In the genomic region with DNA sequence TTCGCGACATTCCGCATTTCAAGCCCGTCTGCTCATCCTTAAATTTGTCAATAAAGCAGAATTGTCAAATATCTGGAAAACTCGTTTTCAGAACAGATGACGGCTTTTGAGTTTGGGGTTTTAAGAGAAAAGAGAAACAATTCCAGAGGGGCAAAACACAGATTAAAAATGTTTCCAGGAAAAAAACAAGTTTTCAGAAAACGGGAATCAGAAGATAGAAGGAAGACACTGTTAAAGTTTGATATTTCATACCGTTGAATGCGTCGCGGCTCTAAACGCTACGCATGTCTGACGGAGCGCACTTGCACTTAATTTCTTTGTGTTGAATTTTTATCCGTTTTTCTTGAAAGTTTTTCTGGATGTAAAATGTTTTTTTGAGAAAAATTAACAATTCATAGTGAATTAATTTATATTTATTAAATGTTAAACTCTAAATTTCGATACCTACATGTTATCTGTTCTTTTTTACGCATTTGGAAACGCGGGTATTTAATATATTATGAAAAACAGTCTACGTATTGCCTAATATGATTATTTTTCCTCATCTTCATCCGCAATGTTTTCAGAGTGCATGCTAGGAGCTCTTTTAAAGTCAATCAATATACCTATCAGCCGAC, we compare ENCODE assay signal across 7 worm cellular contexts.
TF ChIP-seq lines count a peak whose summit lies in the region.

Gene C08B6.18, minus strand, starts transcription at position 51 of the 617 bp plus-strand sequence.
Gene wdr-20, minus strand, starts transcription at position 82 of the 617 bp plus-strand sequence.
Gene C08B6.8, plus strand, starts transcription at position 567 of the 617 bp plus-strand sequence.

TF ChIP-seq in whole organism, L1 larva, 84 proteins besides CTCF, POLR2A, EP300 and RAD21 (continues in another document):
- TF ChIP-seq zag-1 (tag; optimal IDR thresholded peaks at IDR 0.05; lab: Kevin White, UChicago), result no peak
- no peak for TF ChIP-seq ceh-63 (GFP tag; optimal IDR thresholded peaks at IDR 0.05; lab: Kevin White, UChicago)
- peak; percentile 4 for TF ChIP-seq nhr-20 (tag; optimal IDR thresholded peaks at IDR 0.05; lab: Kevin White, UChicago)
- TF ChIP-seq unc-98 (GFP tag; IDR thresholded peaks at IDR 0.05; lab: Robert Waterston, UW), result no peak
- peak; percentile 65 for TF ChIP-seq lin-15B (tag; optimal IDR thresholded peaks at IDR 0.05; lab: Kevin White, UChicago)
- TF ChIP-seq nhr-71 (tag; optimal IDR thresholded peaks at IDR 0.05; lab: Kevin White, UChicago), result peak; percentile 3
- TF ChIP-seq snpc-4 (tag; optimal IDR thresholded peaks at IDR 0.05; lab: Kevin White, UChicago), result peak; percentile 61
- TF ChIP-seq lsy-2 (tag; optimal IDR thresholded peaks at IDR 0.05; lab: Kevin White, UChicago), result peak; percentile 21 to 65
- TF ChIP-seq unc-86 (tag; optimal IDR thresholded peaks at IDR 0.05; lab: Kevin White, UChicago), result no peak
- peak in 2 of 3 experiments; percentile 21 to 58 for TF ChIP-seq dpl-1 (GFP tag; optimal IDR thresholded peaks at IDR 0.05; lab: Kevin White, UChicago)

TF ChIP-seq in whole organism, L2 larva, 48 proteins besides CTCF, POLR2A, EP300 and RAD21:
- TF ChIP-seq lin-13 (GFP tag; optimal IDR thresholded peaks at IDR 0.05; lab: Kevin White, UChicago) (peak; percentile 47), ztf-11 (tag; optimal IDR thresholded peaks at IDR 0.05; lab: Kevin White, UChicago) (no peak), fos-1 (tag; optimal IDR thresholded peaks at IDR 0.05; lab: Kevin White, UChicago) (no peak), C34F6.9 (tag; optimal IDR thresholded peaks at IDR 0.05; lab: Kevin White, UChicago) (peak; percentile 55), lsy-2 (tag; optimal IDR thresholded peaks at IDR 0.05; lab: Kevin White, UChicago) (peak in 1 of 2 experiments; percentile 38), snpc-4 (tag; optimal IDR thresholded peaks at IDR 0.05; lab: Kevin White, UChicago) (peak; percentile 65), unc-55 (GFP tag; optimal IDR thresholded peaks at IDR 0.05; lab: Kevin White, UChicago) (peak; percentile 51), nhr-129 (tag; optimal IDR thresholded peaks at IDR 0.05; lab: Kevin White, UChicago) (peak; percentile 14)

TF ChIP-seq in whole organism, L3 larva, 47 proteins besides CTCF, POLR2A, EP300 and RAD21:
- TF ChIP-seq jun-1 (tag; optimal IDR thresholded peaks at IDR 0.05; lab: Kevin White, UChicago), result no peak
- TF ChIP-seq nfya-1 (tag; optimal IDR thresholded peaks at IDR 0.05; lab: Kevin White, UChicago; ENCODE audit: insufficient read depth), result peak; percentile 52
- peak; percentile 75 for TF ChIP-seq snpc-4 (tag; optimal IDR thresholded peaks at IDR 0.05; lab: Kevin White, UChicago)
- peak; percentile 84 for TF ChIP-seq lin-15B (tag; optimal IDR thresholded peaks at IDR 0.05; lab: Kevin White, UChicago)
- TF ChIP-seq nhr-237 (tag; optimal IDR thresholded peaks at IDR 0.05; lab: Kevin White, UChicago), result no peak
- no peak for TF ChIP-seq ama-1 (optimal IDR thresholded peaks at IDR 0.05; lab: Kevin White, UChicago)
- TF ChIP-seq nhr-25 (tag; optimal IDR thresholded peaks at IDR 0.05; lab: Kevin White, UChicago), result peak; percentile 17
- TF ChIP-seq nhr-43 (tag; optimal IDR thresholded peaks at IDR 0.05; lab: Kevin White, UChicago; ENCODE audit: poor library complexity, severe bottlenecking), result no peak
- peak; percentile 50 for TF ChIP-seq pha-4 (tag; optimal IDR thresholded peaks at IDR 0.05; lab: Kevin White, UChicago)

TF ChIP-seq in whole organism, L4 larva, 104 proteins besides CTCF, POLR2A, EP300 and RAD21:
- TF ChIP-seq lsy-2 (tag; optimal IDR thresholded peaks at IDR 0.05; lab: Kevin White, UChicago) (peak in 1 of 2 experiments; percentile 44), lin-38 (GFP tag; IDR thresholded peaks at IDR 0.05; lab: Robert Waterston, UW) (peak; percentile 62), mes-2 (tag; optimal IDR thresholded peaks at IDR 0.05; lab: Kevin White, UChicago; ENCODE audit: poor library complexity, severe bottlenecking) (peak; percentile 21), F26F4.8 (GFP tag; conservative IDR thresholded peaks at IDR 0.05; lab: Robert Waterston, UW) (no peak), snpc-1.2 (GFP tag; IDR thresholded peaks at IDR 0.05; lab: Robert Waterston, UW) (no peak)

TF ChIP-seq in whole organism, late embryonic, 69 proteins besides CTCF, POLR2A, EP300 and RAD21:
- TF ChIP-seq elt-2 (tag; optimal IDR thresholded peaks at IDR 0.05; lab: Kevin White, UChicago), result no peak
- no peak for TF ChIP-seq pha-2 (tag; optimal IDR thresholded peaks at IDR 0.05; lab: Kevin White, UChicago)
- TF ChIP-seq unc-42 (tag; optimal IDR thresholded peaks at IDR 0.05; lab: Kevin White, UChicago), result peak; percentile 4
- TF ChIP-seq ceh-30 (tag; optimal IDR thresholded peaks at IDR 0.05; lab: Kevin White, UChicago), result no peak
- TF ChIP-seq ceh-24 (tag; optimal IDR thresholded peaks at IDR 0.05; lab: Kevin White, UChicago), result no peak

TF ChIP-seq in whole organism, mixed stage, embryonic, 35 proteins besides CTCF, POLR2A, EP300 and RAD21:
- TF ChIP-seq unc-62 (GFP tag; optimal IDR thresholded peaks at IDR 0.05; lab: Kevin White, UChicago) (no peak), unc-39 (tag; optimal IDR thresholded peaks at IDR 0.05; lab: Kevin White, UChicago) (no peak), lsy-2 (tag; optimal IDR thresholded peaks at IDR 0.05; lab: Kevin White, UChicago) (peak; percentile 41), pha-4 (tag; optimal IDR thresholded peaks at IDR 0.05; lab: Kevin White, UChicago) (peak; percentile 26), M03D4.4 (tag; optimal IDR thresholded peaks at IDR 0.05; lab: Kevin White, UChicago) (no peak), sem-2 (GFP tag; optimal IDR thresholded peaks at IDR 0.05; lab: Kevin White, UChicago) (no peak), ces-1 (GFP tag; optimal IDR thresholded peaks at IDR 0.05; lab: Kevin White, UChicago) (peak; percentile 40), nhr-237 (tag; optimal IDR thresholded peaks at IDR 0.05; lab: Kevin White, UChicago) (peak; percentile 26), mep-1 (tag; optimal IDR thresholded peaks at IDR 0.05; lab: Kevin White, UChicago) (peak; percentile 59)

TF ChIP-seq in whole organism, young adult, 124 proteins besides CTCF, POLR2A, EP300 and RAD21:
- TF ChIP-seq snpc-4 (GFP tag; optimal IDR thresholded peaks at IDR 0.05; lab: Kevin White, UChicago), result no peak
- TF ChIP-seq snpc-4 (tag; optimal IDR thresholded peaks at IDR 0.05; lab: Kevin White, UChicago), result peak in 1 of 4 experiments; percentile 35
- no peak for TF ChIP-seq dox-1 (GFP tag; IDR thresholded peaks at IDR 0.05; lab: Robert Waterston, UW)
- peak; percentile 89 for TF ChIP-seq madf-3 (GFP tag; IDR thresholded peaks at IDR 0.05; lab: Robert Waterston, UW)
